Worm (Caenorhabditis elegans) whole organism, midembryonic: ENCODE data around the gene msp-32.

Experiments
- flt-1 ChIP-seq: fragments of 200-800 bp; sonication (Bioruptor generic); IDR thresholded peaks from 2 replicates; pipeline ENCODE4 v1.3.6; 2022; ENCODE audit warnings: missing genetic modification characterization, missing compliant biosample characterization
- klf-2 ChIP-seq: fragments of 200-800 bp; sonication (Bioruptor generic); conservative IDR thresholded peaks from 2 replicates; pipeline ENCODE4 v1.3.6; 2022; ENCODE audit warnings: missing genetic modification reagents, missing genetic modification characterization, missing compliant biosample characterization
- ref-1 ChIP-seq: fragments of 200-800 bp; sonication (Bioruptor generic); conservative IDR thresholded peaks from 2 replicates; pipeline ENCODE4 v1.3.6; 2022; ENCODE audit warnings: missing genetic modification reagents, missing genetic modification characterization, missing compliant biosample characterization
- ztf-29 ChIP-seq: fragments of 200-800 bp; sonication (Bioruptor generic); IDR thresholded peaks from 2 replicates; pipeline ENCODE4 v1.3.6; 2022; ENCODE audit warnings: missing genetic modification reagents, missing genetic modification characterization, missing compliant biosample characterization

- TF ChIP-seq ref-1, result no peak
- TF ChIP-seq klf-2 (GFP tag; lab: Robert Waterston, UW), result no peak
- TF ChIP-seq ztf-29 (GFP tag; lab: Robert Waterston, UW), result no peak
- TF ChIP-seq flt-1, result no peak
These were observed 6.7 kb downstream of the msp-32 start for ce11 chrII:4905331-4905730.
